Fruit fly (Drosophila melanogaster) whole organism, prepupa: ENCODE data around the gene PPYR1.

Experiments
- CG10631 ChIP-seq: fragments of 200-800 bp; sonication (Bioruptor generic); optimal IDR thresholded peaks from 2 replicates; lab custom pipeline; 2016; ENCODE audit warnings: missing biosample characterization, missing genetic modification characterization
- CG11294 ChIP-seq: fragments of 200-800 bp; sonication (Bioruptor generic); IDR thresholded peaks from 2 replicates; pipeline ENCODE4 v1.3.6; 2022; ENCODE audit warnings: missing biosample characterization, missing genetic modification characterization
- CG11762 ChIP-seq: fragments of 200-800 bp; sonication (Bioruptor generic); optimal IDR thresholded peaks from 3 replicates; lab custom pipeline; 2016; ENCODE audit warnings: missing biosample characterization, missing genetic modification characterization; ENCODE audit not compliant: insufficient read depth
- CG1621 ChIP-seq: fragments of 200-800 bp; sonication (Bioruptor generic); optimal IDR thresholded peaks from 3 replicates; lab custom pipeline; 2018; ENCODE audit warnings: missing biosample characterization, mild to moderate bottlenecking, missing genetic modification characterization
- CG32006 ChIP-seq: fragments of 200-800 bp; sonication (Bioruptor generic); optimal IDR thresholded peaks from 3 replicates; lab custom pipeline; 2017; ENCODE audit warnings: missing biosample characterization, mild to moderate bottlenecking, missing genetic modification characterization
- CG4318 ChIP-seq: fragments of 200-800 bp; sonication (Bioruptor generic); optimal IDR thresholded peaks from 3 replicates; lab custom pipeline; 2017; ENCODE audit warnings: missing biosample characterization, mild to moderate bottlenecking, missing genetic modification characterization
- CG6792 ChIP-seq: fragments of 200-800 bp; sonication (Bioruptor generic); optimal IDR thresholded peaks from 3 replicates; lab custom pipeline; 2016; ENCODE audit warnings: missing biosample characterization, missing genetic modification characterization
- OdsH ChIP-seq: fragments of 200-800 bp; sonication (Bioruptor generic); optimal IDR thresholded peaks from 3 replicates; lab custom pipeline; 2016; ENCODE audit warnings: missing biosample characterization, missing genetic modification characterization
- Sox102F ChIP-seq: fragments of 200-800 bp; sonication (Bioruptor generic); optimal IDR thresholded peaks from 2 replicates; lab custom pipeline; 2016; ENCODE audit warnings: missing biosample characterization, mild to moderate bottlenecking, missing genetic modification characterization
- achi ChIP-seq: fragments of 200-800 bp; sonication (Bioruptor generic); optimal IDR thresholded peaks from 3 replicates; lab custom pipeline; 2016; ENCODE audit warnings: missing biosample characterization, missing genetic modification characterization
- fd59A ChIP-seq: fragments of 200-800 bp; sonication (Bioruptor generic); optimal IDR thresholded peaks from 2 replicates; lab custom pipeline; 2017; ENCODE audit warnings: missing biosample characterization, mild to moderate bottlenecking, missing genetic modification characterization, missing genetic modification reagents
- pdm3 ChIP-seq: fragments of 200-800 bp; sonication (Bioruptor generic); optimal IDR thresholded peaks from 3 replicates; lab custom pipeline; 2016; ENCODE audit warnings: missing biosample characterization, missing genetic modification characterization
- ss ChIP-seq, 2 experiments: fragments of 200-800 bp; sonication (Bioruptor generic); optimal IDR thresholded peaks; 2 replicates in 1 of 2; 3 replicates in 1 of 2; lab custom pipeline; 2017 to 2018; ENCODE audit warnings: mild to moderate bottlenecking in 2 of 2, missing biosample characterization in 2 of 2, missing genetic modification characterization in 2 of 2, moderate library complexity in 1 of 2

DNA sequence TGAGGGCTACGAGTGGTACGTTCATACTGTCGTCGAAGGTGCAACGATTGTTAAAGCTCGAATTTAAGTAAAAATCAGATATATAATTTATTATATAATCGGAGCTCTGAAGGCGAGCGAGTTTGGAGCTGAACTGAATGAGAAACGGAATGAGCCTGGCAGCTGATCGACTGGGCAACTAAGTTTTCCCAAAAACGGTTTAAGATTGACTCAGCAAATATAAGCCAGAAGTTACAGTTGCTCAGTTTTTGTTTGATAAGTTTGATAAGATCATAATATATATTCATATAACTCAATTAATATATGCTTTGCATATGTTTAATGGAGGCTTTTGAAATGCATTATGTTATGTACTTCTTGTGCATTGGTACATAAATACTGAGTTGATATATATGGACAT lies at the start of gene PPYR1:
- TF ChIP-seq CG6792 (GFP tag; lab: Kevin White, UChicago): no peak
- no peak for TF ChIP-seq CG4318
- no peak for TF ChIP-seq CG1621 (tag; lab: Kevin White, UChicago)
- no peak for TF ChIP-seq CG32006 (GFP tag; lab: Kevin White, UChicago)
- TF ChIP-seq Sox102F (GFP tag; lab: Kevin White, UChicago): no peak
- TF ChIP-seq achi (GFP tag; lab: Kevin White, UChicago): no peak
- TF ChIP-seq fd59A: no peak
- TF ChIP-seq CG10631 (GFP tag; lab: Kevin White, UChicago): no peak
- no peak for TF ChIP-seq ss (GFP tag; optimal IDR thresholded peaks at IDR 0.05; lab: Kevin White, UChicago)
- no peak for TF ChIP-seq pdm3 (GFP tag; lab: Kevin White, UChicago)
- no peak for TF ChIP-seq CG11294
- TF ChIP-seq OdsH (GFP tag; lab: Kevin White, UChicago): no peak
- no peak for TF ChIP-seq CG11762 (GFP tag; lab: Kevin White, UChicago)
